In the genomic region with DNA sequence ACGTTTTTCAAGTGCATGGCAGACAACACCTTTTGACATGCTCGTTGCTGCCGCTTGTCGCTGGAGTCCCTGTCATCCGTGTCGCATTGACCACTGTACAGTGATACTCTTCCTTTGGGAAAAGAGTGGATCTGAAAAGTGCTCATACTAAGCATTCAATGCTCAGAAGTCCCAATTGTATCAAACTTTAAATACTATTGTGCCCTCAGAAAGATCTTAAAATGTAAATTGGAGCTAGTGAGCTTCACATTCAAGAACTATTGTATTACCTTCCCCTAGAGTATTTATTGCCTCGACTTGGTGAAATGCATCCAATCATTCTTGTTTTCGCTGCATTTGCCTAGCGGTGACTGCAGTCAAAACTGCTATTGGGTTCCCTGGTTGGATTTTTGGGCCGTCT, we compare ENCODE assay signal across 2 fruit fly cellular contexts.
TF ChIP-seq lines count a peak whose summit lies in the region.

No protein-coding gene starts in this region.

TF ChIP-seq in whole organism, embryonic, 481 proteins besides CTCF, POLR2A, EP300 and RAD21 (continued from another document):
- TF ChIP-seq CG14965 (GFP tag; optimal IDR thresholded peaks at IDR 0.05; lab: Kevin White, UChicago; ENCODE audit: borderline replicate concordance), result no peak
- no peak for TF ChIP-seq ftz-f1 (GFP tag; optimal IDR thresholded peaks at IDR 0.05; lab: Kevin White, UChicago)
- TF ChIP-seq ro (GFP tag; IDR thresholded peaks at IDR 0.05; lab: Robert Waterston, UW), result no peak

TF ChIP-seq in whole organism, prepupa, 60 proteins besides CTCF, POLR2A, EP300 and RAD21 (continued from another document):
- TF ChIP-seq net (GFP tag; optimal IDR thresholded peaks at IDR 0.05; lab: Kevin White, UChicago), result no peak
- peak; percentile 25 for TF ChIP-seq CG3919 (GFP tag; optimal IDR thresholded peaks at IDR 0.05; lab: Kevin White, UChicago)
- no peak for TF ChIP-seq CG7368 (GFP tag; optimal IDR thresholded peaks at IDR 0.05; lab: Kevin White, UChicago)
- TF ChIP-seq ss (GFP tag; optimal IDR thresholded peaks at IDR 0.05; lab: Kevin White, UChicago), result peak in 1 of 2 experiments; percentile 3
- no peak for TF ChIP-seq dsx (GFP tag; optimal IDR thresholded peaks at IDR 0.05; lab: Kevin White, UChicago; ENCODE audit: poor library complexity, severe bottlenecking)
- no peak for TF ChIP-seq salr (GFP tag; optimal IDR thresholded peaks at IDR 0.05; lab: Kevin White, UChicago)
- TF ChIP-seq CG6792 (GFP tag; optimal IDR thresholded peaks at IDR 0.05; lab: Kevin White, UChicago), result peak; percentile 3
- no peak for TF ChIP-seq CG11294 (GFP tag; IDR thresholded peaks at IDR 0.05; lab: Robert Waterston, UW)
- peak; percentile 12 for TF ChIP-seq Hr39 (GFP tag; optimal IDR thresholded peaks at IDR 0.05; lab: Kevin White, UChicago)
- no peak for TF ChIP-seq Met (GFP tag; optimal IDR thresholded peaks at IDR 0.05; lab: Kevin White, UChicago)
- TF ChIP-seq CG34406 (GFP tag; optimal IDR thresholded peaks at IDR 0.05; lab: Kevin White, UChicago), result peak; percentile 16
- TF ChIP-seq fd85E (GFP tag; optimal IDR thresholded peaks at IDR 0.05; lab: Kevin White, UChicago), result no peak
- TF ChIP-seq lz (GFP tag; optimal IDR thresholded peaks at IDR 0.05; lab: Kevin White, UChicago), result no peak
- no peak for TF ChIP-seq Smox (GFP tag; optimal IDR thresholded peaks at IDR 0.05; lab: Kevin White, UChicago)
- no peak for TF ChIP-seq CG8632 (GFP tag; optimal IDR thresholded peaks at IDR 0.05; lab: Kevin White, UChicago)
- TF ChIP-seq cyc (GFP tag; optimal IDR thresholded peaks at IDR 0.05; lab: Kevin White, UChicago), result peak; percentile 16
- peak; percentile 15 for TF ChIP-seq CG4318 (GFP tag; optimal IDR thresholded peaks at IDR 0.05; lab: Kevin White, UChicago)
- TF ChIP-seq Blimp-1 (GFP tag; optimal IDR thresholded peaks at IDR 0.05; lab: Kevin White, UChicago), result no peak
- peak; percentile 17 for TF ChIP-seq fd59A (GFP tag; optimal IDR thresholded peaks at IDR 0.05; lab: Kevin White, UChicago)
- peak; percentile 57; the same call in 2 of the 3 replicates for TF ChIP-seq CG8119 (GFP tag; IDR thresholded peaks at IDR 0.05; lab: Robert Waterston, UW)
- peak; percentile 31 for TF ChIP-seq CG11902 (GFP tag; optimal IDR thresholded peaks at IDR 0.05; lab: Kevin White, UChicago)
- TF ChIP-seq eg (GFP tag; IDR thresholded peaks at IDR 0.05; lab: Robert Waterston, UW), result no peak; the same call in 1 of the 3 replicates
- TF ChIP-seq Lpt (GFP tag; optimal IDR thresholded peaks at IDR 0.05; lab: Kevin White, UChicago), result peak; percentile 74
- TF ChIP-seq vri (GFP tag; optimal IDR thresholded peaks at IDR 0.05; lab: Kevin White, UChicago), result no peak
- no peak for TF ChIP-seq Eip93F (GFP tag; optimal IDR thresholded peaks at IDR 0.05; lab: Kevin White, UChicago)
- peak; percentile 56 for TF ChIP-seq Ets96B (tag; optimal IDR thresholded peaks at IDR 0.05; lab: Kevin White, UChicago)
- TF ChIP-seq CG6854 (GFP tag; optimal IDR thresholded peaks at IDR 0.05; lab: Kevin White, UChicago), result no peak
- no peak for TF ChIP-seq CG6808 (GFP tag; optimal IDR thresholded peaks at IDR 0.05; lab: Kevin White, UChicago)
- TF ChIP-seq Eip78C (GFP tag; lab: Kevin White, UChicago), result peak; percentile 75
- TF ChIP-seq Hr4 (GFP tag; optimal IDR thresholded peaks at IDR 0.05; lab: Kevin White, UChicago), result peak; percentile 62
- TF ChIP-seq CG31627 (GFP tag; optimal IDR thresholded peaks at IDR 0.05; lab: Kevin White, UChicago), result no peak
- TF ChIP-seq CG6163 (GFP tag; IDR thresholded peaks at IDR 0.05; lab: Robert Waterston, UW), result peak; percentile 67; the same call in 2 of the 3 replicates
- TF ChIP-seq CG16779 (tag; optimal IDR thresholded peaks at IDR 0.05; lab: Kevin White, UChicago), result no peak
- peak; percentile 28 for TF ChIP-seq CG10669 (GFP tag; optimal IDR thresholded peaks at IDR 0.05; lab: Kevin White, UChicago)
- no peak for TF ChIP-seq CG1621 (tag; optimal IDR thresholded peaks at IDR 0.05; lab: Kevin White, UChicago)
- TF ChIP-seq Sox102F (GFP tag; optimal IDR thresholded peaks at IDR 0.05; lab: Kevin White, UChicago), result no peak
- TF ChIP-seq acj6 (GFP tag; optimal IDR thresholded peaks at IDR 0.05; lab: Kevin White, UChicago), result peak; percentile 23
